Worm (Caenorhabditis elegans) whole organism, L3 larva: Measurements from ENCODE around the gene T16G12.13.

Experiments
- aly-2 ChIP-seq: fragments of 150-350 bp; optimal IDR thresholded peaks from 2 replicates; lab custom pipeline; 2014; ENCODE audit warnings: missing biosample characterization, missing genetic modification characterization
- ama-1 ChIP-seq: fragments of 150-350 bp; optimal IDR thresholded peaks from 2 replicates; lab custom pipeline; 2018
- egl-27 ChIP-seq: sonication (generic microtip); optimal IDR thresholded peaks from 4 replicates; lab custom pipeline; 2017; ENCODE audit warnings: missing biosample characterization, missing genetic modification reagents, missing genetic modification characterization
- mdl-1 ChIP-seq: fragments of 150-350 bp; optimal IDR thresholded peaks from 2 replicates; lab custom pipeline; 2014; ENCODE audit warnings: missing biosample characterization, missing genetic modification characterization
- nhr-237 ChIP-seq: fragments of 150-350 bp; optimal IDR thresholded peaks from 2 replicates; lab custom pipeline; 2014; ENCODE audit warnings: missing biosample characterization, missing genetic modification characterization
- nhr-25 ChIP-seq: sonication (generic microtip); optimal IDR thresholded peaks from 2 replicates; lab custom pipeline; 2017; ENCODE audit warnings: missing biosample characterization, missing genetic modification characterization
- nhr-67 ChIP-seq: fragments of 150-350 bp; optimal IDR thresholded peaks from 2 replicates; lab custom pipeline; 2014; ENCODE audit warnings: missing biosample characterization, missing genetic modification characterization
- nhr-77 ChIP-seq: fragments of 150-350 bp; optimal IDR thresholded peaks from 2 replicates; lab custom pipeline; 2014; ENCODE audit warnings: missing biosample characterization, missing genetic modification characterization
- skn-1 ChIP-seq: fragments of 150-350 bp; optimal IDR thresholded peaks from 2 replicates; lab custom pipeline; 2014; ENCODE audit warnings: missing biosample characterization, missing genetic modification characterization
- tbx-2 ChIP-seq: sonication (generic microtip); optimal IDR thresholded peaks from 2 replicates; lab custom pipeline; 2016; ENCODE audit warnings: mild to moderate bottlenecking, missing genetic modification characterization, missing compliant biosample characterization
- unc-62 ChIP-seq: fragments of 150-350 bp; sonication (generic microtip); optimal IDR thresholded peaks from 4 replicates; lab custom pipeline; 2014; ENCODE audit warnings: missing biosample characterization, missing genetic modification reagents, missing genetic modification characterization
- zag-1 ChIP-seq: fragments of 150-350 bp; optimal IDR thresholded peaks from 2 replicates; lab custom pipeline; 2014; ENCODE audit warnings: missing biosample characterization, missing genetic modification characterization

ce11 chrIII:10057518-10057917 lies 3.1 kb upstream of the T16G12.13 start, which contains the start of gene T16G12.4:
- TF ChIP-seq unc-62 (GFP tag; lab: Kevin White, UChicago) (no peak), nhr-77 (no peak), zag-1 (tag; lab: Kevin White, UChicago) (no peak), nhr-25 (tag; lab: Kevin White, UChicago) (no peak), aly-2 (tag; lab: Kevin White, UChicago) (no peak), skn-1 (tag; lab: Kevin White, UChicago) (no peak), nhr-67 (tag; lab: Kevin White, UChicago) (no peak), nhr-237 (tag; lab: Kevin White, UChicago) (no peak), tbx-2 (tag; lab: Kevin White, UChicago) (no peak), mdl-1 (tag; lab: Kevin White, UChicago) (no peak), egl-27 (tag; lab: Kevin White, UChicago) (no peak), ama-1 (lab: Kevin White, UChicago) (no peak)
